Worm (Caenorhabditis elegans): ENCODE data around the gene ZK1320.3.

Gene ZK1320.3

ce11 chrII:9660379-9660778 lies at the start of gene ZK1320.3:
ZK1320.3 (minus strand) TSS chrII:9660419.
- TF ChIP-seq unc-62 (GFP tag; optimal IDR thresholded peaks at IDR 0.05): no peak

ce11 chrII:9708835-9709299 lies 48.6 kb upstream of the ZK1320.3 start, which contains the start of gene glt-5:
glt-5 (minus strand) TSS chrII:9708885.
- TF ChIP-seq unc-62 (GFP tag; optimal IDR thresholded peaks at IDR 0.05): no peak

ce11 chrII:9706207-9706606 lies 46.0 kb upstream of the ZK1320.3 start, which contains the start of gene Y53C12A.3:
Y53C12A.3 (minus strand) TSS chrII:9706240.
- no peak for TF ChIP-seq unc-62 (GFP tag; optimal IDR thresholded peaks at IDR 0.05)

ce11 chrII:9704746-9705145 lies 44.5 kb upstream of the ZK1320.3 start, which contains the start of gene Y53C12A.10:
Y53C12A.10 (minus strand) TSS chrII:9704846.
- TF ChIP-seq unc-62 (GFP tag; optimal IDR thresholded peaks at IDR 0.05): no peak

ce11 chrII:9703601-9704000 lies 43.4 kb upstream of the ZK1320.3 start, which contains the start of gene mop-25.2:
mop-25.2 (minus strand) TSS chrII:9703701.
- no peak for TF ChIP-seq unc-62 (GFP tag; optimal IDR thresholded peaks at IDR 0.05)

ce11 chrII:9700363-9700762 lies 40.1 kb upstream of the ZK1320.3 start, which contains the start of the genes Y53C12A.8 and Y53C12A.7:
Y53C12A.8 (minus strand) TSS chrII:9700463.
Y53C12A.7 (plus strand) TSS chrII:9700543.
- no peak for TF ChIP-seq unc-62 (GFP tag; optimal IDR thresholded peaks at IDR 0.05)

ce11 chrII:9695942-9696341 lies 35.7 kb upstream of the ZK1320.3 start:
- TF ChIP-seq unc-62 (GFP tag; optimal IDR thresholded peaks at IDR 0.05): no peak

ce11 chrII:9691839-9692238 lies 31.6 kb upstream of the ZK1320.3 start, which contains the start of gene nlp-11:
nlp-11 (minus strand) TSS chrII:9691939.
- TF ChIP-seq unc-62 (GFP tag; optimal IDR thresholded peaks at IDR 0.05): no peak

ce11 chrII:9690067-9690632 lies 29.9 kb upstream of the ZK1320.3 start:
- no peak for TF ChIP-seq unc-62 (GFP tag; optimal IDR thresholded peaks at IDR 0.05)

ce11 chrII:9686663-9687193 lies 26.5 kb upstream of the ZK1320.3 start, which contains the start of gene ZK1320.9:
ZK1320.9 (minus strand) TSS chrII:9686713.
- TF ChIP-seq unc-62 (GFP tag; optimal IDR thresholded peaks at IDR 0.05): no peak

- no peak for TF ChIP-seq unc-62 (GFP tag; optimal IDR thresholded peaks at IDR 0.05)
Measured at ce11 chrII:9684175-9684574, 24.0 kb upstream of the ZK1320.3 start.

- TF ChIP-seq unc-62 (GFP tag; optimal IDR thresholded peaks at IDR 0.05): no peak
Measured at ce11 chrII:9682044-9682443, 21.8 kb upstream of the ZK1320.3 start.

- no peak for TF ChIP-seq unc-62 (GFP tag; optimal IDR thresholded peaks at IDR 0.05)
Measured at ce11 chrII:9680493-9680892, 20.3 kb upstream of the ZK1320.3 start, which contains the start of gene ZK1320.13. ZK1320.13 (plus strand) TSS chrII:9680793.

- no peak for TF ChIP-seq unc-62 (GFP tag; optimal IDR thresholded peaks at IDR 0.05)
Measured at ce11 chrII:9679842-9680241, 19.6 kb upstream of the ZK1320.3 start.

- TF ChIP-seq unc-62 (GFP tag; optimal IDR thresholded peaks at IDR 0.05): no peak
Measured at ce11 chrII:9677470-9677869, 17.3 kb upstream of the ZK1320.3 start.

ce11 chrII:9674678-9675077 lies 14.5 kb upstream of the ZK1320.3 start, which contains the start of gene arc-1:
arc-1 (plus strand) TSS chrII:9674978.
- TF ChIP-seq unc-62 (GFP tag; optimal IDR thresholded peaks at IDR 0.05): no peak

- no peak for TF ChIP-seq unc-62 (GFP tag; optimal IDR thresholded peaks at IDR 0.05)
Measured at ce11 chrII:9671308-9671707, 11.1 kb upstream of the ZK1320.3 start, which contains the start of gene ZK1320.7. ZK1320.7 (plus strand) TSS chrII:9671608.

Measured in whole organism, dauer.